Fruit fly (Drosophila melanogaster) S2 (cell line): ENCODE results near the gene CG16903.
A peak's percentile ranks its signal among the peaks of the same experiment; 100 is the strongest.

Experiments
- CG8478 ChIP-seq: fragments of >200 bp; optimal IDR thresholded peaks from 2 replicates; lab custom pipeline; 2018
- CTCF ChIP-seq, 2 experiments: fragments of >200 bp; optimal IDR thresholded peaks; 2 replicates each; lab custom pipeline; 2018

CG16903 gene

dm6 chrX:2094072-2094761 lies 14.0 kb upstream of the CG16903 start, which contains the start of gene csw:
TSS of gene csw (plus strand) at chrX:2094234.
- peak; percentile 58 to 78 for TF ChIP-seq CTCF (optimal IDR thresholded peaks at IDR 0.05; lab: Kevin White, UChicago)
- TF ChIP-seq CG8478 (lab: Kevin White, UChicago): no peak

- no peak for TF ChIP-seq CTCF (optimal IDR thresholded peaks at IDR 0.05; lab: Kevin White, UChicago)
- TF ChIP-seq CG8478 (lab: Kevin White, UChicago): no peak
Measured at dm6 chrX:2089812-2090211, 9.6 kb upstream of the CG16903 start.

dm6 chrX:2088798-2089197 lies 8.6 kb upstream of the CG16903 start:
- TF ChIP-seq CTCF (optimal IDR thresholded peaks at IDR 0.05; lab: Kevin White, UChicago): no peak
- no peak for TF ChIP-seq CG8478 (lab: Kevin White, UChicago)

dm6 chrX:2087501-2087900 lies 7.3 kb upstream of the CG16903 start:
- TF ChIP-seq CTCF (optimal IDR thresholded peaks at IDR 0.05; lab: Kevin White, UChicago) (no peak), CG8478 (lab: Kevin White, UChicago) (no peak)

- no peak for TF ChIP-seq CTCF (optimal IDR thresholded peaks at IDR 0.05; lab: Kevin White, UChicago)
Measured at dm6 chrX:2083678-2084162, 3.5 kb upstream of the CG16903 start.

- TF ChIP-seq CTCF (optimal IDR thresholded peaks at IDR 0.05; lab: Kevin White, UChicago): no peak
Measured at dm6 chrX:2083109-2083508, 2.9 kb upstream of the CG16903 start.

dm6 chrX:2081848-2082365 lies 1.7 kb upstream of the CG16903 start:
- TF ChIP-seq CG8478 (lab: Kevin White, UChicago) (no peak), CTCF (optimal IDR thresholded peaks at IDR 0.05; lab: Kevin White, UChicago) (no peak)

- no peak for TF ChIP-seq CTCF (optimal IDR thresholded peaks at IDR 0.05; lab: Kevin White, UChicago)
- TF ChIP-seq CG8478 (lab: Kevin White, UChicago): no peak
Measured at dm6 chrX:2076412-2077357, 3.5 kb downstream of the CG16903 start, which contains the start of gene CG4025. TSS of gene CG4025 (plus strand) at chrX:2076966.

- TF ChIP-seq CG8478 (lab: Kevin White, UChicago) (no peak), CTCF (optimal IDR thresholded peaks at IDR 0.05; lab: Kevin White, UChicago) (no peak)
Measured at dm6 chrX:2075846-2076377, 4.3 kb downstream of the CG16903 start, which contains the start of gene CG4045. TSS of gene CG4045 (minus strand) at chrX:2075900.

- TF ChIP-seq CG8478 (lab: Kevin White, UChicago) (no peak), CTCF (optimal IDR thresholded peaks at IDR 0.05; lab: Kevin White, UChicago) (no peak)
Measured at dm6 chrX:2073325-2073724, 6.9 kb downstream of the CG16903 start, which contains the start of gene CG4199. TSS of gene CG4199 (minus strand) at chrX:2073483.

- TF ChIP-seq CTCF (optimal IDR thresholded peaks at IDR 0.05; lab: Kevin White, UChicago) (no peak), CG8478 (lab: Kevin White, UChicago) (no peak)
Measured at dm6 chrX:2071878-2072817, 8.1 kb downstream of the CG16903 start, which contains the start of gene Rtca. TSS of gene Rtca (plus strand) at chrX:2072413.

- TF ChIP-seq CTCF (optimal IDR thresholded peaks at IDR 0.05; lab: Kevin White, UChicago) (no peak), CG8478 (lab: Kevin White, UChicago) (no peak)
Measured at dm6 chrX:2070708-2071063, 9.5 kb downstream of the CG16903 start.
